Fruit fly (Drosophila melanogaster) whole organism, embryonic: Measurements from ENCODE around the gene mof.

ENCODE experiments used
- Aef1 ChIP-seq: fragments of 200-800 bp; sonication (Bioruptor generic); IDR thresholded peaks from 3 replicates; pipeline ENCODE4 v1.3.6; 2022; ENCODE audit warnings: missing biosample characterization, missing genetic modification characterization
- B-H2 ChIP-seq: fragments of 200-800 bp; sonication (Bioruptor generic); optimal IDR thresholded peaks from 2 replicates; lab custom pipeline; 2018; ENCODE audit warnings: missing biosample characterization, mild to moderate bottlenecking, missing genetic modification characterization
- BtbVII ChIP-seq: fragments of 200-800 bp; sonication (Bioruptor generic); optimal IDR thresholded peaks from 3 replicates; lab custom pipeline; 2017; ENCODE audit warnings: missing biosample characterization, mild to moderate bottlenecking, missing genetic modification characterization
- CG10209 ChIP-seq: fragments of 200-800 bp; sonication (Bioruptor generic); optimal IDR thresholded peaks from 3 replicates; lab custom pipeline; 2017; ENCODE audit warnings: missing biosample characterization, mild to moderate bottlenecking, missing genetic modification characterization, missing genetic modification reagents
- CG10366 ChIP-seq: fragments of 200-800 bp; sonication (Bioruptor generic); IDR thresholded peaks from 2 replicates; pipeline ENCODE4 v1.3.6; 2022; ENCODE audit warnings: missing biosample characterization, missing genetic modification characterization
- CG10979 ChIP-seq: fragments of 200-800 bp; sonication (Bioruptor generic); optimal IDR thresholded peaks from 2 replicates; lab custom pipeline; 2018; ENCODE audit warnings: missing biosample characterization, mild to moderate bottlenecking, missing genetic modification characterization, moderate library complexity
- CG11247 ChIP-seq: fragments of 200-800 bp; sonication (Bioruptor generic); IDR thresholded peaks from 2 replicates; pipeline ENCODE4 v1.3.6; 2022; ENCODE audit warnings: missing biosample characterization, missing genetic modification characterization
- CG11504 ChIP-seq: fragments of 200-800 bp; sonication (Bioruptor generic); optimal IDR thresholded peaks from 3 replicates; lab custom pipeline; 2019; ENCODE audit warnings: missing biosample characterization, mild to moderate bottlenecking, missing genetic modification characterization, moderate library complexity
- CG11695 ChIP-seq: fragments of 200-800 bp; sonication (Bioruptor generic); IDR thresholded peaks from 3 replicates; pipeline ENCODE4 v1.3.6; 2022; ENCODE audit warnings: missing biosample characterization, missing genetic modification characterization
- CG13424 ChIP-seq: fragments of 200-800 bp; sonication (Bioruptor generic); optimal IDR thresholded peaks from 2 replicates; lab custom pipeline; 2019; ENCODE audit warnings: missing biosample characterization, mild to moderate bottlenecking, missing genetic modification characterization, moderate library complexity
- CG14860 ChIP-seq: fragments of 200-800 bp; sonication (Bioruptor generic); IDR thresholded peaks from 3 replicates; pipeline ENCODE4 v1.3.6; 2022; ENCODE audit warnings: missing biosample characterization, missing genetic modification characterization; ENCODE audit not compliant: partially characterized antibody
- CG14965 ChIP-seq: fragments of 200-800 bp; sonication (Bioruptor generic); optimal IDR thresholded peaks from 2 replicates; lab custom pipeline; 2016; ENCODE audit warnings: missing biosample characterization, missing genetic modification characterization, borderline replicate concordance
- CG15011 ChIP-seq: fragments of 200-800 bp; sonication (Bioruptor generic); optimal IDR thresholded peaks from 3 replicates; lab custom pipeline; 2018; ENCODE audit warnings: missing biosample characterization, mild to moderate bottlenecking, missing genetic modification characterization
- CG18011 ChIP-seq: fragments of 200-800 bp; sonication (Bioruptor generic); optimal IDR thresholded peaks from 2 replicates; lab custom pipeline; 2017; ENCODE audit warnings: missing biosample characterization, missing genetic modification characterization, mild to moderate bottlenecking, moderate library complexity, missing genotype
- CG18262 ChIP-seq: fragments of 200-800 bp; optimal IDR thresholded peaks from 3 replicates; lab custom pipeline; 2019; ENCODE audit warnings: missing biosample characterization, mild to moderate bottlenecking, missing genetic modification characterization, moderate library complexity
- CG2129 ChIP-seq: fragments of 200-800 bp; sonication (Bioruptor generic); IDR thresholded peaks from 2 replicates; pipeline ENCODE4 v1.3.6; 2022; ENCODE audit warnings: missing biosample characterization, missing genetic modification characterization; ENCODE audit not compliant: partially characterized antibody
- CG33213 ChIP-seq: fragments of 200-800 bp; sonication (Bioruptor generic); optimal IDR thresholded peaks from 3 replicates; lab custom pipeline; 2016; ENCODE audit warnings: missing biosample characterization, missing genetic modification characterization
- CG3838 ChIP-seq: fragments of 200-800 bp; sonication (Bioruptor generic); optimal IDR thresholded peaks from 3 replicates; lab custom pipeline; 2016; ENCODE audit warnings: missing biosample characterization, missing genetic modification characterization
- CG4424 ChIP-seq: fragments of 200-800 bp; sonication (Bioruptor generic); optimal IDR thresholded peaks from 3 replicates; lab custom pipeline; 2016; ENCODE audit warnings: missing biosample characterization, missing genetic modification characterization
- CG4730 ChIP-seq: fragments of 200-800 bp; sonication (Bioruptor generic); IDR thresholded peaks from 2 replicates; pipeline ENCODE4 v1.3.6; 2022; ENCODE audit warnings: missing biosample characterization, missing genetic modification characterization
- CG5180 ChIP-seq: fragments of 200-800 bp; sonication (Bioruptor generic); optimal IDR thresholded peaks from 3 replicates; lab custom pipeline; 2017; ENCODE audit warnings: missing biosample characterization, missing genetic modification characterization, mild to moderate bottlenecking, moderate library complexity, missing genetic modification reagents
- CG5953 ChIP-seq: fragments of 200-800 bp; sonication (Bioruptor generic); IDR thresholded peaks from 2 replicates; pipeline ENCODE4 v1.3.6; 2022; ENCODE audit warnings: missing biosample characterization, missing genetic modification characterization
- CG8281 ChIP-seq: fragments of 200-800 bp; sonication (Bioruptor generic); optimal IDR thresholded peaks from 2 replicates; lab custom pipeline; 2018; ENCODE audit warnings: missing biosample characterization, mild to moderate bottlenecking, missing genetic modification characterization, moderate library complexity
- CG8290 ChIP-seq, 3 experiments: fragments of 200-800 bp; sonication (Bioruptor generic); optimal IDR thresholded peaks; 2 replicates each; lab custom pipeline; 2016 to 2019; ENCODE audit warnings: missing biosample characterization in 3 of 3, missing genetic modification characterization in 3 of 3, mild to moderate bottlenecking in 2 of 3, moderate library complexity in 1 of 3
- CG9727 ChIP-seq: fragments of 200-800 bp; sonication (Bioruptor generic); optimal IDR thresholded peaks from 3 replicates; lab custom pipeline; 2017; ENCODE audit warnings: missing biosample characterization, mild to moderate bottlenecking, missing genetic modification characterization
- Dll ChIP-seq: fragments of 200-800 bp; sonication (Bioruptor generic); IDR thresholded peaks from 4 replicates; pipeline ENCODE4 v1.3.6; 2022; ENCODE audit warnings: missing biosample characterization, missing genetic modification characterization; ENCODE audit not compliant: partially characterized antibody
- GATAe ChIP-seq: fragments of 200-800 bp; sonication (Bioruptor generic); conservative IDR thresholded peaks from 2 replicates; pipeline ENCODE4 v1.3.6; 2022; ENCODE audit warnings: missing biosample characterization, missing genetic modification characterization
- Lim3 ChIP-seq: fragments of 200-800 bp; sonication (Bioruptor generic); IDR thresholded peaks from 2 replicates; pipeline ENCODE4 v1.3.6; 2022; ENCODE audit warnings: missing biosample characterization, missing genetic modification characterization
- Ptx1 ChIP-seq: fragments of 200-800 bp; sonication (Bioruptor generic); IDR thresholded peaks from 2 replicates; pipeline ENCODE4 v1.3.6; 2022; ENCODE audit warnings: missing biosample characterization, missing genetic modification characterization
- Rx ChIP-seq: fragments of 200-800 bp; sonication (Bioruptor generic); IDR thresholded peaks from 2 replicates; pipeline ENCODE4 v1.3.6; 2022; ENCODE audit warnings: missing biosample characterization, missing genetic modification characterization
- Spps ChIP-seq: fragments of 200-800 bp; sonication (Bioruptor generic); optimal IDR thresholded peaks from 2 replicates; lab custom pipeline; 2018; ENCODE audit warnings: missing biosample characterization, mild to moderate bottlenecking, missing genetic modification characterization
- bsh ChIP-seq, 2 experiments: fragments of 200-800 bp; sonication (Bioruptor generic); optimal IDR thresholded peaks; 2 replicates each; lab custom pipeline; 2017 to 2018; ENCODE audit warnings: mild to moderate bottlenecking in 2 of 2, missing biosample characterization in 2 of 2, missing genetic modification characterization in 2 of 2, moderate library complexity in 1 of 2
- crc ChIP-seq: fragments of 200-800 bp; sonication (Bioruptor generic); optimal IDR thresholded peaks from 2 replicates; lab custom pipeline; 2016; ENCODE audit warnings: missing biosample characterization, missing genetic modification characterization
- croc ChIP-seq: fragments of 200-800 bp; sonication (Bioruptor generic); conservative IDR thresholded peaks from 3 replicates; pipeline ENCODE4 v1.3.6; 2022; ENCODE audit warnings: missing biosample characterization, missing genetic modification characterization
- dpn ChIP-seq, 2 experiments: fragments of 200-800 bp; sonication (Bioruptor generic); optimal IDR thresholded peaks; 3 replicates each; lab custom pipeline; 2016; ENCODE audit warnings: missing biosample characterization in 2 of 2, missing genetic modification characterization in 2 of 2
- gsb-n ChIP-seq: fragments of 200-800 bp; sonication (Bioruptor generic); optimal IDR thresholded peaks from 3 replicates; lab custom pipeline; 2018; ENCODE audit warnings: missing biosample characterization, mild to moderate bottlenecking, missing genetic modification characterization
- her ChIP-seq: fragments of 200-800 bp; sonication (Bioruptor generic); optimal IDR thresholded peaks from 2 replicates; lab custom pipeline; 2016; ENCODE audit warnings: missing biosample characterization, missing genetic modification characterization
- hkb ChIP-seq, 2 experiments: fragments of 200-800 bp in 1 of 2; fragments of >200 bp in 1 of 2; sonication (Bioruptor generic) in 1 of 2; IDR thresholded peaks in 1 of 2; optimal IDR thresholded peaks in 1 of 2; 2 replicates each; pipeline versions ENCODE4 v1.3.6 to Lab custom; 2017 to 2022; ENCODE audit warnings: missing biosample characterization in 1 of 2, missing genetic modification characterization in 1 of 2
- luna ChIP-seq: fragments of 200-800 bp; sonication (Bioruptor generic); optimal IDR thresholded peaks from 2 replicates; lab custom pipeline; 2016; ENCODE audit warnings: missing biosample characterization, missing genetic modification characterization
- nmo ChIP-seq: fragments of 200-800 bp; sonication (Bioruptor generic); optimal IDR thresholded peaks from 2 replicates; lab custom pipeline; 2018; ENCODE audit warnings: missing biosample characterization, mild to moderate bottlenecking, missing genetic modification characterization, moderate library complexity
- odd ChIP-seq: fragments of 200-800 bp; sonication (Bioruptor generic); optimal IDR thresholded peaks from 2 replicates; lab custom pipeline; 2017; ENCODE audit warnings: missing biosample characterization, mild to moderate bottlenecking, missing genetic modification characterization
- phol ChIP-seq: fragments of 200-800 bp; sonication (Bioruptor generic); optimal IDR thresholded peaks from 3 replicates; lab custom pipeline; 2018; ENCODE audit warnings: missing biosample characterization, mild to moderate bottlenecking, missing genetic modification characterization, moderate library complexity
- ttk ChIP-seq: fragments of 200-800 bp; sonication (Bioruptor generic); IDR thresholded peaks from 2 replicates; pipeline ENCODE4 v2.1.2; 2022; ENCODE audit warnings: missing biosample characterization, missing genetic modification characterization
- tx ChIP-seq: fragments of 200-800 bp; sonication (Bioruptor generic); optimal IDR thresholded peaks from 2 replicates; lab custom pipeline; 2016; ENCODE audit warnings: missing biosample characterization, missing genetic modification characterization
- vnd ChIP-seq: fragments of 200-800 bp; sonication (Bioruptor generic); IDR thresholded peaks from 3 replicates; pipeline ENCODE4 v1.3.6; 2022; ENCODE audit warnings: missing biosample characterization, missing genetic modification characterization; ENCODE audit not compliant: partially characterized antibody
- wor ChIP-seq: fragments of 200-800 bp; sonication (Bioruptor generic); IDR thresholded peaks from 2 replicates; pipeline ENCODE4 v1.3.6; 2022; ENCODE audit warnings: missing biosample characterization, missing genetic modification characterization
- zfh1 ChIP-seq: fragments of 200-800 bp; sonication (Bioruptor generic); IDR thresholded peaks from 3 replicates; pipeline ENCODE4 v1.3.6; 2022; ENCODE audit warnings: missing biosample characterization, missing genetic modification characterization

The mof gene

DNA sequence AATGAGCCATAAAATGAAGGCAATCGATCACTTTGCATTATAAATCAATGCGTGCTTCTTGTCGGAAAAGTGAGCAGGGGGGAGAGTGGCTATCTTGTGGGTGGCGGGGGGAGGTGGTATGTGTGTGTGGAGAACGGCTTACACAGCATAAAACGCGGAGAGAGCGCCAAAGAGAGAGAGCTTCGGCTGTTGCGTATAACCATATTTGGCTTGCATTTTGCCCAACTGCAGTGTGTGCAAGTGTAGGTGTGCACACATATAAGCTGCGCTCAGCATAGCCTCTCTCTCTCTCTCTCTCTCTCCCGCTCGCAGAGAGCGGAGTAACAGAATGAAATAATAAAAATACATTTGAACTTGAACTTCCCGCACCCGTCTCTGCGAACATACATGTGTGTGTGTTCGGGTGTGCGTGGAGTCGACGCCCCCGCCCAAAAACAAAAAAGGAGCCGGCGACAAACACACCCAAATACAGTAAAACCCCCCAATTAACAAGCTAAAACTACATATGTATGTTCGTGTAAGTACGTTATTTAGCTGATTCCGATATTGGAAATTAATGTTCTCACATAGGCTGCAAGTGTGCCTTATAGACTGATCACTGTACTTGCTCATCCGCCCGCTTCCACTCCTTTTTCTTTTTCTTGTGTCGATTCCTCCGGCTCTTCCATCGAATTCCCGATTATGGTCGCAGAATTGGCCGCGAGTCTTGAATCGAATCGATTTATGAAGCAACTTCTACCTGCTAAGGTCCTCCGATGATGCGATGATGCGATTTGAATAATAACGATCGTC lies 10.3 kb upstream of the mof start (continued):
- TF ChIP-seq her (peak; percentile 6), CG11695 (0 out of 3 replicates have a peak, but pooled peaks have one; percentile 20), CG3838 (GFP tag; lab: Kevin White, UChicago) (no peak), CG10366 (GFP tag; lab: Robert Waterston, UW) (peak; percentile 13; the same call in 1 of the 2 replicates), wor (GFP tag; lab: Robert Waterston, UW) (no peak), dpn (GFP tag; optimal IDR thresholded peaks at IDR 0.05; lab: Kevin White, UChicago) (peak in 1 of 2 experiments; percentile 7), CG10979 (tag; lab: Kevin White, UChicago) (peak; percentile 46), crc (GFP tag; lab: Kevin White, UChicago) (no peak), Lim3 (GFP tag; lab: Robert Waterston, UW) (no peak), Spps (no peak), CG33213 (no peak), hkb (optimal IDR thresholded peaks at IDR 0.05; lab: Kevin White, UChicago) (no peak), hkb (GFP tag; IDR thresholded peaks at IDR 0.05; lab: Robert Waterston, UW) (0 out of 2 replicates have a peak, but pooled peaks have one; percentile 29), CG18262 (tag; lab: Kevin White, UChicago) (peak; percentile 46), CG4730 (GFP tag; lab: Robert Waterston, UW) (no peak), CG13424 (tag; lab: Kevin White, UChicago) (no peak), BtbVII (no peak), Dll (GFP tag; lab: Robert Waterston, UW) (0 out of 4 replicates have a peak, but pooled peaks have one; percentile 40), CG10209 (GFP tag; lab: Kevin White, UChicago) (no peak), phol (peak; percentile 8), CG4424 (GFP tag; lab: Kevin White, UChicago) (no peak), gsb-n (tag; lab: Kevin White, UChicago) (peak; percentile 24), tx (GFP tag; lab: Kevin White, UChicago) (no peak), B-H2 (GFP tag; lab: Kevin White, UChicago) (no peak), CG8290 (GFP tag; optimal IDR thresholded peaks at IDR 0.05; lab: Kevin White, UChicago) (peak; percentile 13), CG8290 (tag; optimal IDR thresholded peaks at IDR 0.05; lab: Kevin White, UChicago) (peak in 1 of 2 experiments; percentile 16), croc (GFP tag; lab: Robert Waterston, UW) (no peak), Ptx1 (GFP tag; lab: Robert Waterston, UW) (peak; percentile 17; the same call in 1 of the 2 replicates), CG14860 (GFP tag; lab: Robert Waterston, UW) (no peak), CG9727 (GFP tag; lab: Kevin White, UChicago) (peak; percentile 14), luna (GFP tag; lab: Kevin White, UChicago) (no peak), CG14965 (GFP tag; lab: Kevin White, UChicago) (no peak), zfh1 (GFP tag; lab: Robert Waterston, UW) (peak; percentile 77; the same call in 2 of the 3 replicates), CG2129 (no peak), CG18011 (no peak), Aef1 (GFP tag; lab: Robert Waterston, UW) (no peak), Rx (GFP tag; lab: Robert Waterston, UW) (no peak), CG5953 (GFP tag; lab: Robert Waterston, UW) (no peak), ttk (0 out of 2 replicates have a peak, but pooled peaks have one; percentile 31), CG15011 (no peak), vnd (GFP tag; lab: Robert Waterston, UW) (0 out of 3 replicates have a peak, but pooled peaks have one; percentile 13), CG11247 (GFP tag; lab: Robert Waterston, UW) (0 out of 2 replicates have a peak, but pooled peaks have one; percentile 25), GATAe (no peak), CG5180 (GFP tag; lab: Kevin White, UChicago) (no peak), bsh (GFP tag; optimal IDR thresholded peaks at IDR 0.05; lab: Kevin White, UChicago) (peak; percentile 48 to 53), nmo (GFP tag; lab: Kevin White, UChicago) (peak; percentile 17), odd (GFP tag; lab: Kevin White, UChicago) (no peak), CG8281 (tag; lab: Kevin White, UChicago) (no peak), CG11504 (tag; lab: Kevin White, UChicago) (peak; percentile 22)
